Fruit fly (Drosophila melanogaster): Measurements from ENCODE around the gene CG11885.
A peak's percentile ranks its signal among the peaks of the same experiment; 100 is the strongest.

CG11885 gene

DNA sequence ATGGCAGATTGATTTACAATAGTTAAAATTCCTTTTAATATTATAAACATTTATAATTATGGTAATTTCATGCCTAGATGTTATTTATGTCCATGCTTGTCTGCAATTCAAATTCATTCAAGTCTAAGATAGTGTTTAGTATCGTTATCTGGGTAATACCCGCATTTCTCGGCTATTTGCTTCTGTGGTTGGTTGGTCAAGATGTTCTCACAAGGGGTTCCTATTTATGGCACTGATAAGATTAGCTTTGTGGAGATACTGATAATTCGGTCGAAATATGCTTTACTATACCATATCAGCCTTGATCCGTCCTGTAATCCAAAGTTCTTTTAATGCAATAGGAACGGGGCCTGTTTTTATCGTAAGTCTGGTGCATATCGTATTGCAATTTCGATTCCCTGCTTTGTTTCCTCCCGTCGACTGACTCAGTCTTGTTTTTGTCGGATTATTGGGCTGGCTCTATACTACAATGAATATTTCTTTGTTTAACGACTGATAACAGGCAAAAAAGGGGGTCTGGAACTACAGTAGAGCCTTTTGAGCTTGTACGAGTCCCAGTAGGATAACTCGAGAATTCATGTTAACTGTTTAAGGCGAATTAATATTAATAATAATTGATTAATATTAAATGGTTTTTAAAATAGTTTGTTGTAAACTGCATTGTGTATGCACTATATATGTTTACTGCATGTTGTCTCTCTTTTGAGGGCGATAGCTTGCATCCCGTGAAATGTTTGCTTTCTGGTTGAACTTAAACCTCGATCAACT lies 30.6 kb upstream of the CG11885 start (continued):
- TF ChIP-seq Sox14 (GFP tag; optimal IDR thresholded peaks at IDR 0.05) = peak; percentile 65
- no peak for TF ChIP-seq Eip78C (GFP tag)
- no peak for TF ChIP-seq pdm3 (GFP tag; optimal IDR thresholded peaks at IDR 0.05)
- no peak for TF ChIP-seq Hr39 (GFP tag; optimal IDR thresholded peaks at IDR 0.05)
- peak; percentile 19 for TF ChIP-seq dsx (GFP tag; optimal IDR thresholded peaks at IDR 0.05; ENCODE audit: poor library complexity, severe bottlenecking)
- TF ChIP-seq CG8319 (GFP tag; optimal IDR thresholded peaks at IDR 0.05) = no peak
- no peak for TF ChIP-seq fd59A (GFP tag; optimal IDR thresholded peaks at IDR 0.05)
- no peak for TF ChIP-seq CG3919 (GFP tag; optimal IDR thresholded peaks at IDR 0.05)
- TF ChIP-seq CG8632 (GFP tag; optimal IDR thresholded peaks at IDR 0.05) = no peak

DNA sequence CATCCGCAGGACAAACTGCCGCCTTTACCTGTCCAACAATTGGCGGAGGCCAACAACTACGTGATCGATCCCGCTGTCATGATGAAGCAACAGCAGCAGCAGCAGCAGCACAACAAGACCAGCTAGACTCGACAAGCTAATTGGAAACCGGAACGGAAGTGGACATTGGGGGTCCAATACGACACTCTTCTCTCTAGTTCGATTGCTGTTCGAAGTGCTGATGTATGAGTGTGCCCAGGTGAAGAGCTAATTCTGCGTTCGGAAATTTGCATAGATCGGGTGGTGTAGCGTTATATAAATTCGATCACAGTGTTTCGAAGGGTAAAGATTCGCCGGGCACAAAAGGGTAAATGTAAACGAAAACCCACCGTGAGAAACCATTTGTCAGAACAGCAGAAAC lies 25.9 kb upstream of the CG11885 start:
- TF ChIP-seq vri (GFP tag; optimal IDR thresholded peaks at IDR 0.05) (no peak), ss (GFP tag; optimal IDR thresholded peaks at IDR 0.05) (no peak), spab (GFP tag; optimal IDR thresholded peaks at IDR 0.05) (no peak), CG6792 (GFP tag; optimal IDR thresholded peaks at IDR 0.05) (no peak), Ets21C (GFP tag; optimal IDR thresholded peaks at IDR 0.05) (no peak), achi (GFP tag; optimal IDR thresholded peaks at IDR 0.05) (no peak), dsx (GFP tag; optimal IDR thresholded peaks at IDR 0.05; ENCODE audit: poor library complexity, severe bottlenecking) (no peak), CG8319 (GFP tag; optimal IDR thresholded peaks at IDR 0.05) (no peak), Sox15 (GFP tag; optimal IDR thresholded peaks at IDR 0.05) (no peak), dac (GFP tag; optimal IDR thresholded peaks at IDR 0.05) (no peak), CG3032 (tag; optimal IDR thresholded peaks at IDR 0.05) (no peak)

DNA sequence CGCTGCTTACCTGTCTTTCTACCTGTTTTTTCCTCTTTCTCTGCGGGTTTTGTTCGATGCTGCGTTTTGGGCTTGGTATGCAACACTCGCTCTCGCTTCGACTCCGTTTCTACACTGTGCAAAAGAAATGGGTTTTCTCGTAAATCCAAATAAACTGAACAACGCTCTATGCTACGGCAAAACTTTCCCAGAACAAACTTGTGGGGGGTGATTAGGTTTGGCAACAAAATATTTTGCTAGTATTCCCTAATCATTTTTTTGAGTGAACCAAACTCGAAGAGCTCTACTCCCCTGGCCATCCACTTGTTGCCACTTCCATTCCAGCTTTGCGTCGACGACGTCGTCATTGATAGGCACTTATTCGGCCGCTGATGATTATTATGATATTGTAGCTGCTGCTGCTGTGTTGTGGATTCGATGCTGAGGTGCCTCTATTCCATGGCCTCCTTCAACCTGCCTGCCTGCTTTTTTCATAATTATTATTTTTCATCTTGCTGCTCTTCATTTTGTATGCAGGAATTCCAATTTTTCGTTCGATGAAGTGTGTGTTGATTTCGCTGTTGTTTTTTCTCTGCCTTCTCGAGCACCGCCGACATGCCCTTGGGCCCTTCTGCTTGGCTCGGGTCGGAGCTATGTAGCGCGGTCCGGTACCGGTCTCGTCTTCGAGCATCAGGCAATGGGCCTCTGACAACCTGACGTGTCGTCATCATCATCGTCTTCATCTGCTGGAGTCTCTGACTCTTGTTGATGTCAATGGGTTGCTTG lies 20.9 kb upstream of the CG11885 start:
- TF ChIP-seq Eip93F (GFP tag; optimal IDR thresholded peaks at IDR 0.05) (peak; percentile 91), Ets96B (tag; optimal IDR thresholded peaks at IDR 0.05) (peak; percentile 96), CG15336 (GFP tag; IDR thresholded peaks at IDR 0.05) (peak; percentile 95), CG10669 (GFP tag; optimal IDR thresholded peaks at IDR 0.05) (peak; percentile 96), Smox (GFP tag; optimal IDR thresholded peaks at IDR 0.05) (peak; percentile 96), Blimp-1 (GFP tag; optimal IDR thresholded peaks at IDR 0.05) (peak; percentile 84), OdsH (GFP tag; optimal IDR thresholded peaks at IDR 0.05) (peak; percentile 97), CG9139 (GFP tag; optimal IDR thresholded peaks at IDR 0.05) (peak; percentile 89), CG10631 (GFP tag; optimal IDR thresholded peaks at IDR 0.05) (peak; percentile 96), Met (GFP tag; optimal IDR thresholded peaks at IDR 0.05) (peak; percentile 98), fd85E (GFP tag; optimal IDR thresholded peaks at IDR 0.05) (peak; percentile 95), CG11294 (GFP tag; IDR thresholded peaks at IDR 0.05) (peak; percentile 77), Eip78C (GFP tag) (peak; percentile 99), cyc (GFP tag; optimal IDR thresholded peaks at IDR 0.05) (peak; percentile 98), CG6163 (GFP tag; IDR thresholded peaks at IDR 0.05) (peak; percentile 97), CG3919 (GFP tag; optimal IDR thresholded peaks at IDR 0.05) (peak; percentile 99), CG4318 (GFP tag; optimal IDR thresholded peaks at IDR 0.05) (peak; percentile 90), spab (GFP tag; optimal IDR thresholded peaks at IDR 0.05) (peak; percentile 96), CG32006 (GFP tag; optimal IDR thresholded peaks at IDR 0.05) (peak; percentile 95), Hr38 (GFP tag; optimal IDR thresholded peaks at IDR 0.05) (peak; percentile 79), CG1621 (tag; optimal IDR thresholded peaks at IDR 0.05) (peak; percentile 96), CG16779 (tag; optimal IDR thresholded peaks at IDR 0.05) (peak; percentile 87), Gug (GFP tag; IDR thresholded peaks at IDR 0.05) (peak; percentile 87), Sox15 (GFP tag; optimal IDR thresholded peaks at IDR 0.05) (peak; percentile 95), CG6792 (GFP tag; optimal IDR thresholded peaks at IDR 0.05) (peak; percentile 98), CG7368 (GFP tag; optimal IDR thresholded peaks at IDR 0.05) (peak; percentile 98), Hr4 (GFP tag; optimal IDR thresholded peaks at IDR 0.05) (peak; percentile 97), CG3032 (tag; optimal IDR thresholded peaks at IDR 0.05) (peak; percentile 96), fd59A (GFP tag; optimal IDR thresholded peaks at IDR 0.05) (peak; percentile 95), pdm3 (GFP tag; optimal IDR thresholded peaks at IDR 0.05) (peak; percentile 98), dac (GFP tag; optimal IDR thresholded peaks at IDR 0.05) (peak; percentile 88), Ets21C (GFP tag; optimal IDR thresholded peaks at IDR 0.05) (peak; percentile 95), fkh (GFP tag; optimal IDR thresholded peaks at IDR 0.05) (no peak), achi (GFP tag; optimal IDR thresholded peaks at IDR 0.05) (peak; percentile 96), CG8119 (GFP tag; IDR thresholded peaks at IDR 0.05) (peak; percentile 95), Sox102F (GFP tag; optimal IDR thresholded peaks at IDR 0.05) (peak; percentile 97)

Data from whole organism, prepupa.